Worm (Caenorhabditis elegans) whole organism, L3 larva: ENCODE data around the gene scc-1.

ENCODE experiments used
- ZK546.5 ChIP-seq: sonication (generic microtip); optimal IDR thresholded peaks from 2 replicates; lab custom pipeline; 2017; ENCODE audit warnings: missing biosample characterization, missing genetic modification characterization
- nhr-77 ChIP-seq: fragments of 150-350 bp; optimal IDR thresholded peaks from 2 replicates; lab custom pipeline; 2014; ENCODE audit warnings: missing biosample characterization, missing genetic modification characterization

DNA sequence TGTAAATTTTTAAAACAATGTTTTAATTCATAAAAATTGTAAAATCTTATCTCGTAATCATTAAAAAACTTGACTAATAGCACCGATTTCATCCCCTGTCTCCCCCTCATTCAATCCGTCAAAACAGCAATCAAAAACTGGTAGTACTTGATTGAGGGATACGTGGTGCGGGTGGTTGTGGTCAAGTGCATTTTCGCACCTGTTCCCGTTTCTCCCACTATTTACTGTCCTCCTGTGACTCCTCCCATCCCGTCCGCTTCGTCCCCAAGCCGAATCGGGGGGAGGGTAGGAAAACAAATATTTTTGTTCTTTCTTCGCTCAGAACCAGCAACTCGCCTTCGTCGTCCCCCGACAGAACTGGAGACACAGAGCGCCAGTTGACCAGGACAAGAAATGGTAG lies 49.7 kb upstream of the scc-1 start, which contains the start of gene lgc-27:
- TF ChIP-seq nhr-77 (tag; lab: Kevin White, UChicago) (no peak), ZK546.5 (tag; lab: Kevin White, UChicago) (no peak)
